Worm (Caenorhabditis elegans) whole organism, young adult: Measurements from ENCODE around the gene F11A10.6.

ENCODE experiments used
- F33H1.4 ChIP-seq: fragments of 200-800 bp; sonication (Bioruptor generic); IDR thresholded peaks from 2 replicates; pipeline ENCODE4 v1.3.6; 2022; ENCODE audit warnings: missing genetic modification reagents, missing genetic modification characterization, missing compliant biosample characterization
- cebp-1 ChIP-seq, 2 experiments: fragments of 200-800 bp in 1 of 2; sonication (Bioruptor generic) in 1 of 2; sonication (generic microtip) in 1 of 2; IDR thresholded peaks in 1 of 2; optimal IDR thresholded peaks in 1 of 2; 2 replicates each; pipeline versions ENCODE4 v1.3.6 to Lab custom; 2017 to 2022; ENCODE audit warnings: missing compliant biosample characterization in 2 of 2, missing genetic modification characterization in 2 of 2, mild to moderate bottlenecking in 1 of 2, missing genetic modification reagents in 1 of 2, moderate library complexity in 1 of 2
- madf-10 ChIP-seq: sonication (generic microtip); optimal IDR thresholded peaks from 2 replicates; lab custom pipeline; 2016; ENCODE audit warnings: mild to moderate bottlenecking, missing genetic modification characterization, missing compliant biosample characterization
- nhr-90 ChIP-seq: sonication (generic microtip); optimal IDR thresholded peaks from 2 replicates; lab custom pipeline; 2016; ENCODE audit warnings: missing genotype, mild to moderate bottlenecking, missing genetic modification characterization, missing compliant biosample characterization
- sdz-38 ChIP-seq: sonication (generic microtip); optimal IDR thresholded peaks from 2 replicates; lab custom pipeline; 2016; ENCODE audit warnings: missing genotype, missing genetic modification characterization, missing compliant biosample characterization

ce11 chrIV:12086498-12086897, 3.0 kb downstream of the F11A10.6 start:
- TF ChIP-seq madf-10, result peak; percentile 80
- TF ChIP-seq cebp-1 (GFP tag; IDR thresholded peaks at IDR 0.05; lab: Robert Waterston, UW), result no peak
- peak; percentile 79 for TF ChIP-seq cebp-1 (tag; optimal IDR thresholded peaks at IDR 0.05; lab: Kevin White, UChicago)
- TF ChIP-seq F33H1.4 (GFP tag; lab: Robert Waterston, UW), result peak; percentile 63
- no peak for TF ChIP-seq sdz-38 (tag; lab: Kevin White, UChicago)
- peak; percentile 94 for TF ChIP-seq nhr-90 (tag; lab: Kevin White, UChicago)
